Fruit fly (Drosophila melanogaster): ENCODE data around the gene Cpr62Bc.

- TF ChIP-seq woc (GFP tag; optimal IDR thresholded peaks at IDR 0.05) (no peak), OdsH (GFP tag; optimal IDR thresholded peaks at IDR 0.05) (no peak), psq (GFP tag; optimal IDR thresholded peaks at IDR 0.05) (no peak), usp (GFP tag; optimal IDR thresholded peaks at IDR 0.05) (no peak)
These were observed 19.5 kb upstream of the Cpr62Bc start for dm6 chr3L:1861400-1861793.

All from whole organism, wandering third instar larva.